Worm (Caenorhabditis elegans): ENCODE results near the gene stt-3.

Gene stt-3

DNA sequence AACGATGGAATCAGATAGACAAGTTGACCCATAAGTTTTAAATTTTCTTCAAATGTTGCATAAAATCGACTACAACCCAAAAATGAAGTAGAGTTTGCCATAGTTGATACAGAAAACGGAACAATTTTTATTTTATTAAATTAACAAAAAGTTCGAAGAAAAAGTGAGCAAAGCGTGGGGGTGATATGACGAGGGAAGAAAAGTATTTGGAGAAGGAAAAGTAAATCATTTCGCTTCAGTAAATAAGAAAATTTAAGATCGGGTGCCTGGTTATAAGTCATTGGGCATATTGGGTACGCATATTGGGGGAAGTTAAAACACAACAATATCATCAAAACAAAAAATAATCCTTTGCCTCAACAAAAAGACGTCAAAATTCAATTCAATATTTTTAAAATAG lies 17.5 kb downstream of the stt-3 start, which contains the start of gene srg-6:
Gene srg-6, minus strand, starts transcription at position 101 of the 400 bp plus-strand sequence.
- TF ChIP-seq elt-2 (tag; optimal IDR thresholded peaks at IDR 0.05) (no peak), nfya-1 (tag; optimal IDR thresholded peaks at IDR 0.05; ENCODE audit: insufficient read depth) (no peak), unc-62 (GFP tag; optimal IDR thresholded peaks at IDR 0.05) (no peak), nhr-77 (tag; optimal IDR thresholded peaks at IDR 0.05) (no peak), nhr-43 (tag; optimal IDR thresholded peaks at IDR 0.05; ENCODE audit: poor library complexity, severe bottlenecking) (no peak), ceh-16 (tag; optimal IDR thresholded peaks at IDR 0.05) (no peak), mdl-1 (tag; optimal IDR thresholded peaks at IDR 0.05) (no peak), ztf-4 (tag; optimal IDR thresholded peaks at IDR 0.05) (no peak), nhr-25 (tag; optimal IDR thresholded peaks at IDR 0.05) (no peak), ceh-28 (tag; optimal IDR thresholded peaks at IDR 0.05) (no peak), ceh-9 (tag; optimal IDR thresholded peaks at IDR 0.05) (no peak), skn-1 (tag; optimal IDR thresholded peaks at IDR 0.05) (no peak), aly-2 (tag; optimal IDR thresholded peaks at IDR 0.05) (no peak), nhr-12 (tag; optimal IDR thresholded peaks at IDR 0.05) (no peak), unc-39 (tag; optimal IDR thresholded peaks at IDR 0.05) (no peak), R02D3.7 (tag; optimal IDR thresholded peaks at IDR 0.05) (no peak)

DNA sequence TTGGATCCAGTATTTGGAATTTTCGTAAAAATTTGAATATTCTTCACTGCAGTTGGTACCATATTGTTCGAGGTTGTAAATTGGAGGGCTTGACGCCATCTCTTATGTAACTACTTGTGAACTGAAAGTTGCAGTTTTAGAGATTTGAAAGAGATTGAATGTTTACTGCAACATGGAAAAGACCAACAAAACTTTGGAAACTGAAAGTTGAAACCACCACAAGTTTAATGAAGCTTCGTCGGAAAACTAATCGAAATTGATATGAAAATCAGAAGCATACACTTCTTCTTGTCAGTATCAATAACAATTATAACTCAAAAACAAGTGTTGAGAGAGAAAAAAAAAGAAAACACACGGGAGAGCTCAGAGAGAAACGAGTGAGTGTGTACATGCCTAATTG lies 19.6 kb downstream of the stt-3 start, which contains the start of gene srg-7:
Gene srg-7, minus strand, starts transcription at position 101 of the 400 bp plus-strand sequence.
- TF ChIP-seq ceh-9 (tag; optimal IDR thresholded peaks at IDR 0.05) (no peak), unc-62 (GFP tag; optimal IDR thresholded peaks at IDR 0.05) (no peak), nfya-1 (tag; optimal IDR thresholded peaks at IDR 0.05; ENCODE audit: insufficient read depth) (no peak), ZK546.5 (tag; optimal IDR thresholded peaks at IDR 0.05) (no peak), tbx-2 (tag; optimal IDR thresholded peaks at IDR 0.05) (no peak), pha-4 (tag; optimal IDR thresholded peaks at IDR 0.05) (no peak), nhr-237 (tag; optimal IDR thresholded peaks at IDR 0.05) (no peak), hmg-11 (tag; optimal IDR thresholded peaks at IDR 0.05) (no peak), nhr-77 (tag; optimal IDR thresholded peaks at IDR 0.05) (no peak), lin-15B (tag; optimal IDR thresholded peaks at IDR 0.05) (no peak), mdl-1 (tag; optimal IDR thresholded peaks at IDR 0.05) (no peak), unc-39 (tag; optimal IDR thresholded peaks at IDR 0.05) (no peak), lsy-12 (tag; optimal IDR thresholded peaks at IDR 0.05) (no peak)

DNA sequence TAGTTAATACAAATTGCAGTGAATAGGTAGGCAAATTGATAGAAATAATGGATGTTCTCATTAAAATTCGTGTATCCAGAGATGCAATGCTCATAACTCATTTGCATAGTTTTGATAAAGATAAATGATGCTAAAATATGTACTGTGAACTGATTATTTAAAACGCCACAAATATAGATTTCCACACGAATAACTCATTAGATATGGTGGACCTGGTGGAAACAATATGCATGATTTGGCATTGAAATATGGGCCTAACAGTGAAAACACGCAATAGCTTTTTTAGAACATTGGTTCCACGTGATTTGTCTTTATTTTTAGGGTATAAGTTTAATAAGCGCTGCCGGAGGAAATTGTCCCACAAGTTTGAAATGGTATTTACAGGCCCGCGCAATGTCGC lies 21.8 kb downstream of the stt-3 start, which contains the start of gene srg-3:
Gene srg-3, minus strand, starts transcription at position 101 of the 400 bp plus-strand sequence.
- TF ChIP-seq egl-27 (tag; optimal IDR thresholded peaks at IDR 0.05) (no peak), nhr-23 (tag; optimal IDR thresholded peaks at IDR 0.05) (no peak), daf-12 (tag; optimal IDR thresholded peaks at IDR 0.05) (no peak), nhr-76 (tag; optimal IDR thresholded peaks at IDR 0.05) (no peak), nfya-1 (tag; optimal IDR thresholded peaks at IDR 0.05; ENCODE audit: insufficient read depth) (no peak), ZK546.5 (tag; optimal IDR thresholded peaks at IDR 0.05) (no peak), jun-1 (tag; optimal IDR thresholded peaks at IDR 0.05) (no peak), ceh-9 (tag; optimal IDR thresholded peaks at IDR 0.05) (no peak), nhr-77 (tag; optimal IDR thresholded peaks at IDR 0.05) (no peak), aly-2 (tag; optimal IDR thresholded peaks at IDR 0.05) (no peak), mdl-1 (tag; optimal IDR thresholded peaks at IDR 0.05) (no peak), ama-1 (optimal IDR thresholded peaks at IDR 0.05) (no peak), mml-1 (tag; optimal IDR thresholded peaks at IDR 0.05) (no peak), pqm-1 (tag; optimal IDR thresholded peaks at IDR 0.05) (no peak), lin-15B (tag; optimal IDR thresholded peaks at IDR 0.05) (no peak), nhr-11 (tag; optimal IDR thresholded peaks at IDR 0.05) (no peak), fkh-10 (GFP tag; optimal IDR thresholded peaks at IDR 0.05) (no peak), sea-2 (GFP tag; optimal IDR thresholded peaks at IDR 0.05) (no peak), eor-1 (tag; optimal IDR thresholded peaks at IDR 0.05) (no peak), unc-39 (tag; optimal IDR thresholded peaks at IDR 0.05) (no peak)

DNA sequence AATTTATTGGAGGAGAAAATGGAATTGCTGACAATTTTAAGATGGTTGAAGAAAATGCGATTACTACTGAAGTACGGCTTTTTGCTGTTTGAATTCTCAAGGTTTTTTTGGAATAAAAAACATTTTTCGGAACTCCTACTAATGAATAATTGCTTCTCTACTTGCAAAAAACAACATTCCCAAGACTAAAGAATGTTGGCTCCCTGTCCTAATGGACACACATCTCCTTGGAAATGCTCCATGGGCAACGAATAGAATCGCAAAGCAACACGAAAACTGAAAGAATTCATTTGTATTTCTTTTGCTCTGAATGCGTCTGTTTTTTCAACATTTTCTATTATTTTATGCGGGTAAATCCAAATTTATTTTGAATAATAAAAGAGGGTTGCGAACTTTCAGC lies 24.4 kb downstream of the stt-3 start, which contains the start of gene C18F10.2:
Gene C18F10.2, plus strand, starts transcription at position 301 of the 400 bp plus-strand sequence.
- no peak for TF ChIP-seq nhr-67 (tag; optimal IDR thresholded peaks at IDR 0.05)
- TF ChIP-seq pha-4 (tag; optimal IDR thresholded peaks at IDR 0.05) = no peak
- TF ChIP-seq mdl-1 (tag; optimal IDR thresholded peaks at IDR 0.05) = no peak
- no peak for TF ChIP-seq jun-1 (tag; optimal IDR thresholded peaks at IDR 0.05)
- no peak for TF ChIP-seq unc-39 (tag; optimal IDR thresholded peaks at IDR 0.05)
- no peak for TF ChIP-seq ceh-28 (tag; optimal IDR thresholded peaks at IDR 0.05)
- TF ChIP-seq nhr-77 (tag; optimal IDR thresholded peaks at IDR 0.05) = no peak
- TF ChIP-seq skn-1 (tag; optimal IDR thresholded peaks at IDR 0.05) = no peak
- TF ChIP-seq R02D3.7 (tag; optimal IDR thresholded peaks at IDR 0.05) = no peak
- no peak for TF ChIP-seq snpc-4 (tag; optimal IDR thresholded peaks at IDR 0.05)
- TF ChIP-seq fkh-10 (GFP tag; optimal IDR thresholded peaks at IDR 0.05) = no peak
- no peak for TF ChIP-seq ztf-4 (tag; optimal IDR thresholded peaks at IDR 0.05)
- no peak for TF ChIP-seq daf-12 (tag; optimal IDR thresholded peaks at IDR 0.05)
- no peak for TF ChIP-seq eor-1 (tag; optimal IDR thresholded peaks at IDR 0.05)
- no peak for TF ChIP-seq egl-27 (tag; optimal IDR thresholded peaks at IDR 0.05)
- TF ChIP-seq nhr-28 (tag; optimal IDR thresholded peaks at IDR 0.05) = no peak

Measured in whole organism, L3 larva.